Worm (Caenorhabditis elegans): ENCODE measurements around the gene F10E9.2.

- TF ChIP-seq elt-1 (tag; optimal IDR thresholded peaks at IDR 0.05) (no peak), aly-2 (tag; optimal IDR thresholded peaks at IDR 0.05) (no peak)
These were observed 21.9 kb downstream of the F10E9.2 start, which contains the start of gene ZC262.4 for ce11 chrIII:8334432-8334831.

Measured in whole organism, L3 larva.